Fruit fly (Drosophila melanogaster) whole organism, adult: Measurements from ENCODE around the gene CG15260.

Experiments used
- CG12768 ChIP-seq: fragments of 200-800 bp; sonication (Bioruptor generic); optimal IDR thresholded peaks from 2 replicates; lab custom pipeline; 2017; ENCODE audit warnings: missing biosample characterization, missing genetic modification characterization, mild to moderate bottlenecking, moderate library complexity, missing genetic modification reagents
- CG1620 ChIP-seq: fragments of 200-800 bp; sonication (Bioruptor generic); optimal IDR thresholded peaks from 2 replicates; lab custom pipeline; 2016; ENCODE audit warnings: missing biosample characterization, missing genetic modification characterization
- cnc ChIP-seq, 2 experiments: fragments of >200 bp; optimal IDR thresholded peaks; 2 replicates each; lab custom pipeline; 2017
- toe ChIP-seq: fragments of 200-800 bp; sonication (Bioruptor generic); optimal IDR thresholded peaks from 2 replicates; lab custom pipeline; 2016; ENCODE audit warnings: missing biosample characterization, missing genetic modification characterization

- no peak for TF ChIP-seq CG1620
- no peak for TF ChIP-seq CG12768 (GFP tag; lab: Kevin White, UChicago)
- no peak for TF ChIP-seq toe (GFP tag; lab: Kevin White, UChicago)
- no peak for TF ChIP-seq cnc (optimal IDR thresholded peaks at IDR 0.05; lab: Kevin White, UChicago)
Measured at dm6 chr2L:15304359-15304758, 12.3 kb upstream of the CG15260 start.
